Worm (Caenorhabditis elegans) whole organism, early embryonic: ENCODE results near the gene grl-23.

Source experiments
- B0310.2 ChIP-seq: sonication (generic microtip); optimal IDR thresholded peaks from 2 replicates; lab custom pipeline; 2016; ENCODE audit warnings: mild to moderate bottlenecking, missing genetic modification characterization, missing compliant biosample characterization
- F13C5.2 ChIP-seq: sonication (generic microtip); optimal IDR thresholded peaks from 2 replicates; lab custom pipeline; 2017; ENCODE audit warnings: mild to moderate bottlenecking, missing genetic modification characterization, inconsistent platforms, missing compliant biosample characterization
- aly-1 ChIP-seq: sonication (generic microtip); optimal IDR thresholded peaks from 2 replicates; lab custom pipeline; 2016; ENCODE audit warnings: missing genetic modification characterization, missing compliant biosample characterization
- ama-1 ChIP-seq: fragments of 150-350 bp; optimal IDR thresholded peaks from 2 replicates; lab custom pipeline; 2014
- ceh-13 ChIP-seq: fragments of 200-800 bp; sonication (Bioruptor generic); optimal IDR thresholded peaks from 2 replicates; lab custom pipeline; 2018; ENCODE audit warnings: mild to moderate bottlenecking, missing genetic modification characterization, missing compliant biosample characterization
- ceh-36 ChIP-seq: sonication (generic microtip); optimal IDR thresholded peaks from 2 replicates; lab custom pipeline; 2016; ENCODE audit warnings: missing genetic modification characterization, inconsistent platforms, missing compliant biosample characterization
- ets-7 ChIP-seq: sonication (generic microtip); optimal IDR thresholded peaks from 2 replicates; lab custom pipeline; 2016; ENCODE audit warnings: missing genotype, missing genetic modification characterization, missing compliant biosample characterization
- flt-1 ChIP-seq: fragments of 200-800 bp; sonication (Bioruptor generic); IDR thresholded peaks from 2 replicates; pipeline ENCODE4 v1.3.6; 2022; ENCODE audit warnings: missing genetic modification characterization, missing compliant biosample characterization
- hmbx-1 ChIP-seq: sonication (generic microtip); optimal IDR thresholded peaks from 2 replicates; lab custom pipeline; 2016; ENCODE audit warnings: mild to moderate bottlenecking, missing genetic modification characterization, missing compliant biosample characterization
- hmg-4 ChIP-seq: fragments of 200-800 bp; sonication (Bioruptor generic); optimal IDR thresholded peaks from 2 replicates; lab custom pipeline; 2018; ENCODE audit warnings: mild to moderate bottlenecking, missing genetic modification characterization, missing compliant biosample characterization
- hnd-1 ChIP-seq: sonication (generic microtip); optimal IDR thresholded peaks from 2 replicates; lab custom pipeline; 2016; ENCODE audit warnings: missing genetic modification characterization, missing compliant biosample characterization
- pes-1 ChIP-seq: fragments of 200-800 bp; sonication (Bioruptor generic); IDR thresholded peaks from 2 replicates; pipeline ENCODE4 v1.3.6; 2022; ENCODE audit warnings: missing genetic modification reagents, missing genetic modification characterization, missing compliant biosample characterization
- scrt-1 ChIP-seq: fragments of 200-800 bp; sonication (Bioruptor generic); IDR thresholded peaks from 2 replicates; pipeline ENCODE4 v1.3.6; 2022; ENCODE audit warnings: missing genetic modification characterization, missing compliant biosample characterization
- sea-1 ChIP-seq: fragments of 200-800 bp; sonication (Bioruptor generic); conservative IDR thresholded peaks from 2 replicates; pipeline ENCODE4 v1.3.6; 2022; ENCODE audit warnings: missing genetic modification characterization, missing compliant biosample characterization
- tbx-11 ChIP-seq: fragments of 200-800 bp; sonication (Bioruptor generic); IDR thresholded peaks from 2 replicates; pipeline ENCODE4 v1.3.6; 2022; ENCODE audit warnings: missing genetic modification characterization, missing compliant biosample characterization
- tbx-37 ChIP-seq: fragments of 200-800 bp; sonication (Bioruptor generic); conservative IDR thresholded peaks from 2 replicates; pipeline ENCODE4 v1.3.6; 2022; ENCODE audit warnings: missing genetic modification reagents, missing genetic modification characterization, missing compliant biosample characterization
- tra-4 ChIP-seq: sonication (generic microtip); optimal IDR thresholded peaks from 2 replicates; lab custom pipeline; 2017; ENCODE audit warnings: missing genetic modification characterization, missing compliant biosample characterization

Gene grl-23

DNA sequence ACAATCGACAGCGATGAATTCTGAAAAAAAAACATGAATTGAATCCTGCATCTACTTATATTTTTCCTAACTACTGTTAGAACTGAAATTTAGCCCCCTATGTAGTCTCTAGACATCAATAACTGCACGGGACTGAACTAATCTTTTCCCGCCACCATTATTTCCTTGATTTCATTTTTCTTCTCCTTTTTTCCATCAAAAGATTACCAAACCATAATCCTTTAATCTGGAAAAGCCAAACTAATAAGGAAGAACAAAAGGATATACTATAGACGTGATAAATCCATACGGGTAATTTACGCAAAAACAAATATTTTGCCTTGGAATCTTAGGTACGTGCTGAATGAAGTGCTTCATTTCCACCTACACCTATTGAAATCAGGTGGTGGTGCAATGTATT, 9.4 kb downstream of the grl-23 start:
- TF ChIP-seq aly-1 (tag; lab: Kevin White, UChicago) (no peak), sea-1 (GFP tag; lab: Robert Waterston, UW) (no peak), ama-1 (no peak), hnd-1 (tag; lab: Kevin White, UChicago) (no peak)

DNA sequence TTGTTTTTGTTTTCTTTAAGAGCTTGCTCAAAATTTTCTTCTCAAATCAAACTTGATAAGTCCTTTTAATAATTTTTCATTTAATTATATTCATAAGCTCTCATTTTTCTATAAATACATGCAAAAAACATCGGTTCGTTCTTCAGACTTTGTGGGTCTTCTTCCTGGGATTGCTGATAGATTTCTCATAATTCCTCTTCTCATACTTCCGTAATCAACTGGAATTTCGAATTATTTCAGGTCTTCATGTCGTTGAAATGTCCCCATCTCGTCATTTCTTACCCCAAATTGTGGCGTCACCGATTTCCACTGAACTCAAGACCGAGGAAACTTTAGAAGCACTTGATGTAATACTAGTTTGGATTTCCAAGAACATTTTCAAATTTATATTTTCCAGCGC, 11.8 kb downstream of the grl-23 start:
- TF ChIP-seq ets-7 (tag; lab: Kevin White, UChicago) (no peak), B0310.2 (tag; lab: Kevin White, UChicago) (no peak), ama-1 (no peak), aly-1 (tag; lab: Kevin White, UChicago) (no peak), tra-4 (tag; lab: Kevin White, UChicago) (no peak), flt-1 (GFP tag; lab: Robert Waterston, UW) (no peak), ceh-13 (GFP tag; lab: Kevin White, UChicago) (no peak), hnd-1 (tag; lab: Kevin White, UChicago) (no peak)

DNA sequence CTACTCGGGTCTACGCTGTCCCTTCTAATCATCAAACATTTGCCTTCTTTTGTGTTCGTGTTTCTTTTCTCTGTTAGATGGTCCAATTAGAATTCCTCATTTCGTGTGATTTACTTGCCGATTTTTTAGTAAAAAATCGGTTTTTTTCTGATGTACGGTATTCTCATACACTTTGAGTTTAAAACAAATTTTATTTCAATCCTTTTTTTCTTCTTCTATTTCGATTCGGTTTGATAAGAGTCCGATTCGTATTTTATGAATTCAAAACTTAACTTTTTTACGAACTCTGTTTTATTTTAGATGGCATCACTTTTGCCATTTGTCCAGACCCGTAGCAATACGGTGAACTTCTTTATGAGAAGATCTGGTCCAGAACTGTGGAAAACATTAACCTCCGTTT, 13.5 kb downstream of the grl-23 start, which contains the start of gene mrps-5:
Gene mrps-5 (plus strand): TSS at position 301 of the 400 bp plus-strand sequence.
- TF ChIP-seq sea-1 (GFP tag; lab: Robert Waterston, UW) (no peak), scrt-1 (GFP tag; lab: Robert Waterston, UW) (no peak), tra-4 (tag; lab: Kevin White, UChicago) (no peak), ceh-13 (GFP tag; lab: Kevin White, UChicago) (no peak), tbx-11 (GFP tag; lab: Robert Waterston, UW) (no peak), hmg-4 (GFP tag; lab: Kevin White, UChicago) (no peak), pes-1 (no peak), hmbx-1 (no peak), B0310.2 (tag; lab: Kevin White, UChicago) (no peak), aly-1 (tag; lab: Kevin White, UChicago) (no peak), F13C5.2 (no peak), flt-1 (GFP tag; lab: Robert Waterston, UW) (no peak), ets-7 (tag; lab: Kevin White, UChicago) (no peak), ama-1 (no peak), hnd-1 (tag; lab: Kevin White, UChicago) (no peak), ceh-36 (tag; lab: Kevin White, UChicago) (no peak)

DNA sequence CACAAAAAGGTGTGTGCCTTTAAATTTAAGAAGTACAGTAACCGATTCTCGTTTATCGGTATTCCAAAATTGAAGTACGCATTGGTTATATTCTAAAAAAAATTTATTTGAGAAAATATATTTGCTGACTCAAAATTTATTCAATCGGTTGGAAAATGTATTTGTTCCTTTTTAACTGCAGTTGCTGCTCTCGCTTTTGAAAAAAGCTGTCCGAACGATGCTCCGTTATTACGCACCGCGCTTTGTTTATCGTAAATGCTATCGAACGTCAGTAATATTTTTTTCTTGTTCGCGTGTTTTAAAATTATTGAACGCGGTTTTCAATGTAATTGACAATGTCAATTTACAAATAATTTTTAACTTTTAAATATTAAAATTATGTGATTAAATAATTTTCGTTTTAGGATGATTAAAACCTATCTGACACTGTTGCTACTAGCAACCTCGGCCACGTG, 16.3 kb downstream of the grl-23 start, which contains the start of gene sel-1:
Gene sel-1 (plus strand): TSS at position 405 of the 455 bp plus-strand sequence.
- TF ChIP-seq tbx-11 (GFP tag; lab: Robert Waterston, UW) (no peak), hmg-4 (GFP tag; lab: Kevin White, UChicago) (no peak), pes-1 (no peak), flt-1 (GFP tag; lab: Robert Waterston, UW) (no peak), ceh-13 (GFP tag; lab: Kevin White, UChicago) (no peak), ceh-36 (tag; lab: Kevin White, UChicago) (no peak), scrt-1 (GFP tag; lab: Robert Waterston, UW) (no peak), tbx-37 (GFP tag; lab: Robert Waterston, UW) (no peak), sea-1 (GFP tag; lab: Robert Waterston, UW) (no peak), ama-1 (no peak), F13C5.2 (no peak), ets-7 (tag; lab: Kevin White, UChicago) (no peak), B0310.2 (tag; lab: Kevin White, UChicago) (no peak)

DNA sequence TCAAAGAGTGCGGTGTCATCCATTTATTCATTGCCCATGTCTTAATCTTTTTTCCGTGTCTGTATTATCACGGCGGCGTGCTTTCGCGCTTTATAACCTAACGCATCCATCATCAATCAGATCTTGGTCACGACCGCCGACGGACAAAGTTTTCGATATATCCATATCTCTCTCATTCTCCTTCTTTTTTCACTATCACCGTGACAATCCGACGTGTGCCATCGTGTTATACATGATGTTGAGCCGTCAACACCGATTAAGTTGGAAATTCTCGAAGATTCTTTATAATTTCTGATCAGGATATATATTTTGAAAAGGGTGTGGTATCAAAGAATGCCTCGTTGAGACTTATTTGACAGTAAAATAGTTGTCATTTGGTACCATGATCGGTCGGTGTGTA, 19.8 kb downstream of the grl-23 start:
- TF ChIP-seq aly-1 (tag; lab: Kevin White, UChicago) (no peak), B0310.2 (tag; lab: Kevin White, UChicago) (no peak), flt-1 (GFP tag; lab: Robert Waterston, UW) (no peak), sea-1 (GFP tag; lab: Robert Waterston, UW) (no peak), tbx-37 (GFP tag; lab: Robert Waterston, UW) (no peak)

DNA sequence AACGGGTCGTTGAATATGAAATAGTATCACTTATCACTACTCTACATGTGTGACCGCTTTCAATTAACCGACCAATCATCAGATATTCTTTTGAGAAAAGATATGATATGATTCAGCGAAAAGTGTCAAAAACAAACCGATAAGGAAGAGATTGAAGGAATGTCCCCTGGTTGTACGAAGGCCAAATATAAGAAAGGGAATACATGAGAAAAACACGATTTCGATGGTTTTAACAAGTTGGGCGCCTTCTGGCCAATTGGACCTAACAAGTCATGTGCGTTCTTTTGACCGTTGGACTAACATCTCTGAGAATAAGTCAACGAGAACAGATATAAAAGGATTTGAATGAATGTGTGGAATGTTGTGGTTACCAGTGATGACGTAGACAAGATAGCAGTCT, 20.8 kb downstream of the grl-23 start:
- no peak for TF ChIP-seq flt-1 (GFP tag; lab: Robert Waterston, UW)
- TF ChIP-seq ama-1: no peak
- no peak for TF ChIP-seq ets-7 (tag; lab: Kevin White, UChicago)
- no peak for TF ChIP-seq hmbx-1
- no peak for TF ChIP-seq aly-1 (tag; lab: Kevin White, UChicago)
- no peak for TF ChIP-seq ceh-13 (GFP tag; lab: Kevin White, UChicago)
- no peak for TF ChIP-seq tra-4 (tag; lab: Kevin White, UChicago)
- no peak for TF ChIP-seq F13C5.2
- no peak for TF ChIP-seq hmg-4 (GFP tag; lab: Kevin White, UChicago)

DNA sequence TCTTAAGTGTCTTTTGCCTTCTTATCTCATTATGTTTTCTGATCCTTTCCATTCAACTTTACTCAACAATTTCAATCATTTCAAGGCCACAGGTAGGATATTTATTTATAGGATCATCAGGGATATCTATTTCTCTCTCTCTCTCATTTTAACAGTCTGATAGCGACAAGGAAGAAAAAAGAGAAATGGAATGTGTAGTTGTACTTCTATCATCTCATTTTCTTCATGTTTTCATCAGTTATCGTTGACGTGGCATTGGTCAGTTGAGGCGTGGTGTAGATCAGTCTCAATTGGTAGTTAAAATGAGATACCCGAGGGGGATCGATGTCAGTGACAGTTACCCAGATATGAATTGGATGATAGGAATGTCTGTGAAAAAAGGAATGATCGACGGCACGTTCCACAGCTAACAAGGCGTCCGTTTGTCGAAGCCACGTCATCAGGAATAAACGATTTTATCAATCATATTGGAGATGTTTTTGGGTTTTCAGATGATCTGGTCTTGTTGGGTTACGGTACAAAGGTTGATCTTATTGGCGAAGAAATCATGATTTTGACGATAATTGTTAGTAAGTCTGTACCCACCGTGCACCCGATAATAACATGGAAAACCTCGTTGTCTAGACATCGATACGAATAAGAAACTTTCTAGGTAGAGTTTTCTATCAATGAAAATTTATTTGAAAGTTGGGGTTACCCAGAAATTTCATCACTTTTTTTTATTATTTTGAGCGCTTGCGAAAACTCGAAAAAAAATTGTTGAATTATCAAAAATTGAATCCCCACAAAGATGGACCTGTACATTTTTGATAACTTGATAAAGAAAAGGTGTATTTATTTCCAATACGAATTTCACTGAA, 22.3 kb downstream of the grl-23 start:
- TF ChIP-seq pes-1: no peak
- TF ChIP-seq ets-7 (tag; lab: Kevin White, UChicago): no peak
- TF ChIP-seq ceh-13 (GFP tag; lab: Kevin White, UChicago): no peak
- TF ChIP-seq ceh-36 (tag; lab: Kevin White, UChicago): no peak
- TF ChIP-seq F13C5.2: no peak
- TF ChIP-seq tbx-11 (GFP tag; lab: Robert Waterston, UW): no peak
- no peak for TF ChIP-seq hmbx-1
- TF ChIP-seq aly-1 (tag; lab: Kevin White, UChicago): no peak
- no peak for TF ChIP-seq sea-1 (GFP tag; lab: Robert Waterston, UW)
- TF ChIP-seq B0310.2 (tag; lab: Kevin White, UChicago): no peak
- no peak for TF ChIP-seq ama-1
- TF ChIP-seq hmg-4 (GFP tag; lab: Kevin White, UChicago): no peak
